Fruit fly (Drosophila melanogaster): ENCODE data around the gene kmr.

kmr gene

DNA sequence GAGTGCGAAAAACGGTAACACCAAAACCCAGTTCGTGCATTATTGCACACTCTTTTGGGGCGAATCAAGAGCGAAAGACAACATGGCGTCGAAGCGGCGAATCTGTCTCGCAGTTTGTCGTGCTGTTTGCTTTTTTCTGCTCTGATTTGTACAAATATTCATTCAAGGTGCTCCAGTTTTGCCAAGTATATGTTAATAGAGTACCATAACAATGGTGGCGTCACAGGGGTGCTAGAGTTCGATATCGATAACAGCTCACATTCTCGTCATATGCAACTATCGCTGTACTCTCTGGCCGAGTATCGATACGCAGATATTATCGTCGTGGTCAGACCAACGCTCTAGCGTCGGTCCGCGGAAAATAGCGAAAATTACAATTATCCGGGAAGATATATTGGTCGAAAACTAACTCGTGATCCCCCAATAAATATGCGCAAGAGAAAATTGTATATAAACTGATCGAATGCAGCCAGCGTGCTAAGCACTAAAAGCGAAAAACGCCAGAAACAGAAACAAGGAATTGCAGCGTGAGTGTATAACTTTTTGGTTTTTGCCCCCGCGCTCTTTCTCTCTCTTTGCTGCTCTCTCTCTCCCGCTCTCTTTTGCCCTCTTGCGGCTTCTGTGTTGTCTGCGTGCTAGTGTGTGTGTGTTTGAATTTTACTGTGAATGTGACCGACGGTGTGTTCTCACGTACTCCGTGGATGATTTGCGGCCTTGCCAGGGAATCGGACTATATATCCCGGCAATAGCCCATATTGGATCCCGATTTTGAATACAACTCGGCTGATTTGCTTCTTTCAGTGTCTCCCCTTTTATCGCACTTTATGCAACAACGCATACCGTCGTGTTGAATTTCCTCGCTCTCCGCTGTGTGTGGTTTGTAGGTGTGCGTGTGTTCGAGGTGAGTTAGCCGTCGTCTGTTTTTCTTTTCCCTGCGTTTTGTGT, 31.1 kb upstream of the kmr start, which contains the start of gene flfl (continued):
- no peak for TF ChIP-seq CG34422 (GFP tag; IDR thresholded peaks at IDR 0.05)
- no peak for TF ChIP-seq HLH3B (GFP tag; IDR thresholded peaks at IDR 0.05)
- no peak for TF ChIP-seq CG3065 (GFP tag; optimal IDR thresholded peaks at IDR 0.05)
- TF ChIP-seq CG13775 (GFP tag; optimal IDR thresholded peaks at IDR 0.05), result no peak
- no peak for TF ChIP-seq Camta (GFP tag; optimal IDR thresholded peaks at IDR 0.05)
- TF ChIP-seq Oaz (GFP tag; IDR thresholded peaks at IDR 0.05), result no peak
- TF ChIP-seq CoRest (tag; optimal IDR thresholded peaks at IDR 0.05), result peak; percentile 35
- TF ChIP-seq gem (tag; optimal IDR thresholded peaks at IDR 0.05), result no peak
- no peak for TF ChIP-seq CG7839 (tag; optimal IDR thresholded peaks at IDR 0.05)
- TF ChIP-seq twi (tag; optimal IDR thresholded peaks at IDR 0.05), result no peak
- TF ChIP-seq Scr (GFP tag; IDR thresholded peaks at IDR 0.05; ENCODE audit: partially characterized antibody), result no peak
- TF ChIP-seq Oli (tag; optimal IDR thresholded peaks at IDR 0.05), result no peak
- no peak for TF ChIP-seq sima (GFP tag; optimal IDR thresholded peaks at IDR 0.05)
- no peak for TF ChIP-seq lilli (GFP tag; optimal IDR thresholded peaks at IDR 0.05)
- peak; percentile 50 for TF ChIP-seq nerfin-1 (tag; optimal IDR thresholded peaks at IDR 0.05)
- no peak for TF ChIP-seq Sry-β (GFP tag; optimal IDR thresholded peaks at IDR 0.05)
- TF ChIP-seq CG17612 (GFP tag; IDR thresholded peaks at IDR 0.05), result no peak
- TF ChIP-seq Optix (GFP tag; IDR thresholded peaks at IDR 0.05), result no peak
- TF ChIP-seq CG2712 (tag; optimal IDR thresholded peaks at IDR 0.05), result peak; percentile 30
- no peak for TF ChIP-seq CG10321 (GFP tag; IDR thresholded peaks at IDR 0.05)
- no peak for TF ChIP-seq tio (GFP tag; optimal IDR thresholded peaks at IDR 0.05)
- no peak for TF ChIP-seq CG9932 (GFP tag; IDR thresholded peaks at IDR 0.05)
- TF ChIP-seq Fer2 (tag; optimal IDR thresholded peaks at IDR 0.05), result no peak
- TF ChIP-seq CG4730 (GFP tag; IDR thresholded peaks at IDR 0.05), result no peak

DNA sequence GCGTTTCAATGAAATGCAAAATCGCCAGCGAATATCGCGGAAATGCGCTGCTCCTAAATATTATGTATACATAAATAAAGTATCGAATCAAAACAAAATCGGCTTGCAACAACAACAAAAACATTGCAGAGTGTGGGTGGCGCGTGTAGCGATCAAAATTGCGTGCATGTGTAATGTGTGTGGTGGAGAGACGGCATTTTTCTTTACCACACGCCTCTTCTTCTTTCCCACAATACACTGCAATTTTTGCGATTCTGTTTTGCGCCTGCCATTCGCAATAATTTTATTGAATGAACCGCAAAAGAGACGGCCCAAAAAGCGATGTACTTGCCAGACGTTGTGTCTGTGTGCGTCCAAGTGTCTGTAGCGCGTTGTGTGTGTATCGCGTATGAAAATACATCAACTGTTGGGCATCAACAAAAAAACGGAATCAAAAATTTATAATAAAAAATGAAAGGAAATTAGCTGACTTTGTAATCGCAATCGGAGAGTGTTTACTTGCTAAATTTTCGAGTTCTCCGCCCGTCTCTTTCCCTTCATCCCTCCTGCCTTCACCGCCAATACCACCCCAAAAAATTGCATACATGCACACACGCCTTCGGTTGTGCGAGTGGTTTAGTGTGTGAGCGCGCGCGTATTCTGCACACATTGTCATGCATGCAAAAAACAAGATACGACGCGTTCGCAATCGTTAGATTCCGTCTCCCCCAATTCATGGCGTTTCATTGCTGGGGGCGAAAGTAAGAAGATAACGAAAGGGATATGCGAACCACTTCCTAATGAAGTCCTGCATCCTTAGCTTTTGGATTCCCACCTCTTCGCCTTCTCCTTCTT, 30.2 kb upstream of the kmr start:
- TF ChIP-seq nerfin-1 (tag; optimal IDR thresholded peaks at IDR 0.05), result peak; percentile 92
- TF ChIP-seq CG7745 (tag; optimal IDR thresholded peaks at IDR 0.05), result no peak
- peak; percentile 13 for TF ChIP-seq CG34376 (GFP tag; optimal IDR thresholded peaks at IDR 0.05)
- peak; percentile 52 for TF ChIP-seq p53 (GFP tag; optimal IDR thresholded peaks at IDR 0.05)
- TF ChIP-seq lola (GFP tag; optimal IDR thresholded peaks at IDR 0.05), result no peak
- TF ChIP-seq corto (GFP tag; optimal IDR thresholded peaks at IDR 0.05), result peak; percentile 17
- TF ChIP-seq CG10267 (tag; optimal IDR thresholded peaks at IDR 0.05), result no peak
- TF ChIP-seq CG14710 (tag; optimal IDR thresholded peaks at IDR 0.05), result no peak
- TF ChIP-seq gsb-n (tag; optimal IDR thresholded peaks at IDR 0.05), result no peak
- peak; percentile 34 for TF ChIP-seq sens (GFP tag)
- TF ChIP-seq sug (tag; optimal IDR thresholded peaks at IDR 0.05), result peak; percentile 27
- peak; percentile 81 for TF ChIP-seq zf30C (GFP tag; optimal IDR thresholded peaks at IDR 0.05)
- peak; percentile 54 for TF ChIP-seq Med (GFP tag)
- TF ChIP-seq cg (GFP tag; optimal IDR thresholded peaks at IDR 0.05), result peak; percentile 73
- TF ChIP-seq Eip74EF (GFP tag; optimal IDR thresholded peaks at IDR 0.05), result peak in 1 of 2 experiments; percentile 57
- TF ChIP-seq CG17385 (GFP tag; optimal IDR thresholded peaks at IDR 0.05), result peak; percentile 89
- peak; percentile 93 for TF ChIP-seq CG15479 (GFP tag; optimal IDR thresholded peaks at IDR 0.05)
- TF ChIP-seq psq (GFP tag; optimal IDR thresholded peaks at IDR 0.05), result peak; percentile 87
- TF ChIP-seq dm (GFP tag; optimal IDR thresholded peaks at IDR 0.05), result no peak
